Worm (Caenorhabditis elegans) whole organism, early embryonic: Measurements from ENCODE around the gene Y39G8B.7.

ENCODE experiments used
- B0310.2 ChIP-seq: sonication (generic microtip); optimal IDR thresholded peaks from 2 replicates; lab custom pipeline; 2016; ENCODE audit warnings: mild to moderate bottlenecking, missing genetic modification characterization, missing compliant biosample characterization
- F13C5.2 ChIP-seq: sonication (generic microtip); optimal IDR thresholded peaks from 2 replicates; lab custom pipeline; 2017; ENCODE audit warnings: mild to moderate bottlenecking, missing genetic modification characterization, inconsistent platforms, missing compliant biosample characterization
- aly-1 ChIP-seq: sonication (generic microtip); optimal IDR thresholded peaks from 2 replicates; lab custom pipeline; 2016; ENCODE audit warnings: missing genetic modification characterization, missing compliant biosample characterization
- ama-1 ChIP-seq: fragments of 150-350 bp; optimal IDR thresholded peaks from 2 replicates; lab custom pipeline; 2014
- ceh-36 ChIP-seq: sonication (generic microtip); optimal IDR thresholded peaks from 2 replicates; lab custom pipeline; 2016; ENCODE audit warnings: missing genetic modification characterization, inconsistent platforms, missing compliant biosample characterization
- ets-7 ChIP-seq: sonication (generic microtip); optimal IDR thresholded peaks from 2 replicates; lab custom pipeline; 2016; ENCODE audit warnings: missing genotype, missing genetic modification characterization, missing compliant biosample characterization
- flt-1 ChIP-seq: fragments of 200-800 bp; sonication (Bioruptor generic); IDR thresholded peaks from 2 replicates; pipeline ENCODE4 v1.3.6; 2022; ENCODE audit warnings: missing genetic modification characterization, missing compliant biosample characterization
- hmbx-1 ChIP-seq: sonication (generic microtip); optimal IDR thresholded peaks from 2 replicates; lab custom pipeline; 2016; ENCODE audit warnings: mild to moderate bottlenecking, missing genetic modification characterization, missing compliant biosample characterization
- hmg-4 ChIP-seq: fragments of 200-800 bp; sonication (Bioruptor generic); optimal IDR thresholded peaks from 2 replicates; lab custom pipeline; 2018; ENCODE audit warnings: mild to moderate bottlenecking, missing genetic modification characterization, missing compliant biosample characterization
- hnd-1 ChIP-seq: sonication (generic microtip); optimal IDR thresholded peaks from 2 replicates; lab custom pipeline; 2016; ENCODE audit warnings: missing genetic modification characterization, missing compliant biosample characterization
- sea-1 ChIP-seq: fragments of 200-800 bp; sonication (Bioruptor generic); conservative IDR thresholded peaks from 2 replicates; pipeline ENCODE4 v1.3.6; 2022; ENCODE audit warnings: missing genetic modification characterization, missing compliant biosample characterization
- tbx-11 ChIP-seq: fragments of 200-800 bp; sonication (Bioruptor generic); IDR thresholded peaks from 2 replicates; pipeline ENCODE4 v1.3.6; 2022; ENCODE audit warnings: missing genetic modification characterization, missing compliant biosample characterization
- tbx-37 ChIP-seq: fragments of 200-800 bp; sonication (Bioruptor generic); conservative IDR thresholded peaks from 2 replicates; pipeline ENCODE4 v1.3.6; 2022; ENCODE audit warnings: missing genetic modification reagents, missing genetic modification characterization, missing compliant biosample characterization
- tra-4 ChIP-seq: sonication (generic microtip); optimal IDR thresholded peaks from 2 replicates; lab custom pipeline; 2017; ENCODE audit warnings: missing genetic modification characterization, missing compliant biosample characterization

DNA sequence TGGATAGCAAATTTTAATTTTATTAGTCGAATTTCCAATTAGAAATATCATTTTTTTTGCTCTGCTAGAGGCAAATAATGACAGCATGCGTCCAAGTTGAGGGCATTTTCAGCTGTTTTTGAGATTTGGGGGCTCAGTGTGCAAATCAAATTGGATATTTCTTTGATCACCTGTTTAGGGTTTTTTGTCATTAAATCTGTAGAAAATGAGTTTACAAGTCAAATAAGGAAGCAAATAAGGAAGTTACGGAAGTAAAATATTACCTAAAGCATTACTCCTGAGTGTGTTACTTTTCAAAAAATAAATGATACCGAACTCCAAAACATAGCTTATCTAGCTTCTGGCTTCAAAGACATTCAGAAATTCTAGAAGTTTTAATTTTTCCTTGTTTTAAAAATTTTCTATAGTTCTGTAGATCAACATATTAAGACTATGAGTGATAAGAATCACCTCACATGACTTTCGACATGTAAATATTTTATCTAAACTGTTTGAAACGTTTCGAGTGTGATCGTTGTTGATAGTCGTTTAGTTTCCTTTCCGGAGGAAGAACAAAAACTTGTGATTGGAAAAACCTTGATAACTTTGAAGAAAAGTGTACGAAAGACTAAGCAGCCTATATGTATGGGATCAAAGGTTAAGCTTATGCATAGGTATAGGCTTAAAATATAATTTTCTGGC lies 14.9 kb downstream of the Y39G8B.7 start, which contains the start of gene sre-48:
- TF ChIP-seq tra-4 (tag; lab: Kevin White, UChicago) (no peak), ama-1 (lab: Kevin White, UChicago) (no peak), ets-7 (tag; lab: Kevin White, UChicago) (no peak), tbx-37 (GFP tag; lab: Robert Waterston, UW) (no peak), ceh-36 (tag; lab: Kevin White, UChicago) (no peak), hmbx-1 (no peak), F13C5.2 (no peak), flt-1 (GFP tag; lab: Robert Waterston, UW) (no peak), hnd-1 (tag; lab: Kevin White, UChicago) (no peak), B0310.2 (tag; lab: Kevin White, UChicago) (no peak), hmg-4 (no peak), sea-1 (GFP tag; lab: Robert Waterston, UW) (no peak), tbx-11 (GFP tag; lab: Robert Waterston, UW) (no peak), aly-1 (tag; lab: Kevin White, UChicago) (no peak)
